Fruit fly (Drosophila melanogaster): Measurements from ENCODE around the gene CycC.

dm6 chr3R:14878145-14878544 is 11.9 kb downstream of the CycC start:
- TF ChIP-seq Rel (GFP tag; optimal IDR thresholded peaks at IDR 0.05) = no peak
- TF ChIP-seq Rel (tag; optimal IDR thresholded peaks at IDR 0.05) = no peak
- no peak for TF ChIP-seq ey (GFP tag; optimal IDR thresholded peaks at IDR 0.05)
- TF ChIP-seq rgr (GFP tag; optimal IDR thresholded peaks at IDR 0.05) = no peak
- TF ChIP-seq Dfd (GFP tag; optimal IDR thresholded peaks at IDR 0.05) = no peak
- no peak for TF ChIP-seq CG9705 (GFP tag; optimal IDR thresholded peaks at IDR 0.05)
- no peak for TF ChIP-seq psq (GFP tag; optimal IDR thresholded peaks at IDR 0.05)
- no peak for TF ChIP-seq br (GFP tag; optimal IDR thresholded peaks at IDR 0.05)

Data from whole organism, wandering third instar larva.